Worm (Caenorhabditis elegans): ENCODE results near the gene C25E10.5.

ce11 chrV:9075827-9076226 is 45.5 kb downstream of the C25E10.5 start:
- no peak for TF ChIP-seq lsy-2 (tag; optimal IDR thresholded peaks at IDR 0.05)
- TF ChIP-seq unc-62 (GFP tag; optimal IDR thresholded peaks at IDR 0.05): no peak
- no peak for TF ChIP-seq nhr-237 (tag; optimal IDR thresholded peaks at IDR 0.05)
- no peak for TF ChIP-seq pha-4 (tag; optimal IDR thresholded peaks at IDR 0.05)
